Worm (Caenorhabditis elegans) whole organism, late embryonic: ENCODE measurements around the gene cwp-3.

Source experiments
- K09A11.1 ChIP-seq: sonication (generic microtip); optimal IDR thresholded peaks from 2 replicates; lab custom pipeline; 2017; ENCODE audit warnings: antibody characterized with exemption, mild to moderate bottlenecking, missing genetic modification characterization, missing compliant biosample characterization; ENCODE audit not compliant: insufficient read depth
- hlh-13 ChIP-seq: fragments of 200-800 bp; sonication (Bioruptor generic); optimal IDR thresholded peaks from 2 replicates; lab custom pipeline; 2018; ENCODE audit warnings: mild to moderate bottlenecking, missing genetic modification characterization, missing compliant biosample characterization
- hlh-15 ChIP-seq: sonication (generic microtip); optimal IDR thresholded peaks from 2 replicates; lab custom pipeline; 2016; ENCODE audit warnings: missing genetic modification characterization, missing compliant biosample characterization
- lin-11 ChIP-seq: fragments of 200-800 bp; sonication (Bioruptor generic); optimal IDR thresholded peaks from 2 replicates; lab custom pipeline; 2018; ENCODE audit warnings: mild to moderate bottlenecking, missing genetic modification characterization, missing compliant biosample characterization
- nfya-1 ChIP-seq: sonication (generic microtip); optimal IDR thresholded peaks from 2 replicates; lab custom pipeline; 2017; ENCODE audit warnings: missing genetic modification characterization, mild to moderate bottlenecking, missing compliant biosample characterization, antibody characterized with exemption, moderate library complexity
- nhr-11 ChIP-seq: fragments of 150-350 bp; optimal IDR thresholded peaks from 2 replicates; lab custom pipeline; 2014; ENCODE audit warnings: missing biosample characterization, missing genetic modification characterization
- sox-4 ChIP-seq: sonication (generic microtip); optimal IDR thresholded peaks from 2 replicates; lab custom pipeline; 2017; ENCODE audit warnings: mild to moderate bottlenecking, missing genetic modification characterization, inconsistent platforms, missing compliant biosample characterization
- tbx-2 ChIP-seq: sonication (generic microtip); optimal IDR thresholded peaks from 2 replicates; lab custom pipeline; 2016; ENCODE audit warnings: missing genetic modification characterization, missing compliant biosample characterization

- TF ChIP-seq tbx-2 (tag; lab: Kevin White, UChicago) (no peak), nhr-11 (no peak), lin-11 (no peak), hlh-13 (GFP tag; lab: Kevin White, UChicago) (no peak), sox-4 (tag; lab: Kevin White, UChicago) (no peak), hlh-15 (tag; lab: Kevin White, UChicago) (no peak), nfya-1 (tag; lab: Kevin White, UChicago) (no peak), K09A11.1 (tag; lab: Kevin White, UChicago) (no peak)
Observed at ce11 chrV:4857561-4857960, 14.9 kb downstream of the cwp-3 start.
